Fruit fly (Drosophila melanogaster) whole organism, embryonic: ENCODE measurements around the gene Inx3.

ENCODE experiments used
- BtbVII ChIP-seq: fragments of 200-800 bp; sonication (Bioruptor generic); optimal IDR thresholded peaks from 3 replicates; lab custom pipeline; 2017; ENCODE audit warnings: missing biosample characterization, mild to moderate bottlenecking, missing genetic modification characterization
- CG10267 ChIP-seq: fragments of 200-800 bp; sonication (Bioruptor generic); optimal IDR thresholded peaks from 2 replicates; lab custom pipeline; 2018; ENCODE audit warnings: missing biosample characterization, mild to moderate bottlenecking, missing genetic modification characterization, moderate library complexity
- CG10565 ChIP-seq: fragments of 200-800 bp; sonication (Bioruptor generic); optimal IDR thresholded peaks from 3 replicates; lab custom pipeline; 2016; ENCODE audit warnings: missing biosample characterization, mild to moderate bottlenecking, missing genetic modification characterization
- CG12659 ChIP-seq: fragments of 200-800 bp; sonication (Bioruptor generic); optimal IDR thresholded peaks from 3 replicates; lab custom pipeline; 2017; ENCODE audit warnings: mild to moderate bottlenecking, missing biosample characterization, missing genetic modification reagents, missing genetic modification characterization
- CG12942 ChIP-seq: fragments of 200-800 bp; sonication (Bioruptor generic); optimal IDR thresholded peaks from 3 replicates; lab custom pipeline; 2016; ENCODE audit warnings: missing biosample characterization, missing genetic modification characterization
- CG15696 ChIP-seq: fragments of 200-800 bp; sonication (Bioruptor generic); optimal IDR thresholded peaks from 2 replicates; lab custom pipeline; 2019; ENCODE audit warnings: missing biosample characterization, mild to moderate bottlenecking, missing genetic modification characterization, moderate library complexity
- CG17912 ChIP-seq: fragments of 200-800 bp; sonication (Bioruptor generic); optimal IDR thresholded peaks from 2 replicates; lab custom pipeline; 2018; ENCODE audit warnings: missing biosample characterization, mild to moderate bottlenecking, missing genetic modification characterization
- CG18619 ChIP-seq: fragments of 200-800 bp; sonication (Bioruptor generic); optimal IDR thresholded peaks from 3 replicates; lab custom pipeline; 2017; ENCODE audit warnings: missing biosample characterization, mild to moderate bottlenecking, missing genetic modification characterization
- CG18764 ChIP-seq: fragments of 200-800 bp; sonication (Bioruptor generic); optimal IDR thresholded peaks from 3 replicates; lab custom pipeline; 2016; ENCODE audit warnings: missing biosample characterization, missing genetic modification characterization
- CG30431 ChIP-seq: fragments of 200-800 bp; sonication (Bioruptor generic); optimal IDR thresholded peaks from 2 replicates; lab custom pipeline; 2017; ENCODE audit warnings: missing biosample characterization, missing genetic modification characterization
- CG31224 ChIP-seq: fragments of 200-800 bp; sonication (Bioruptor generic); IDR thresholded peaks from 2 replicates; pipeline ENCODE4 v1.3.6; 2022; ENCODE audit warnings: missing biosample characterization, missing genetic modification characterization
- CG3847 ChIP-seq: fragments of 200-800 bp; sonication (Bioruptor generic); IDR thresholded peaks from 2 replicates; pipeline ENCODE4 v1.3.6; 2022; ENCODE audit warnings: missing biosample characterization, missing genetic modification characterization
- CG43689 ChIP-seq: fragments of 200-800 bp; sonication (Bioruptor generic); IDR thresholded peaks from 2 replicates; pipeline ENCODE4 v1.3.6; 2022; ENCODE audit warnings: missing biosample characterization, missing genetic modification characterization
- CG6791 ChIP-seq: fragments of 200-800 bp; sonication (Bioruptor generic); IDR thresholded peaks from 3 replicates; pipeline ENCODE4 v1.3.6; 2022; ENCODE audit warnings: missing biosample characterization, missing genetic modification characterization; ENCODE audit not compliant: partially characterized antibody
- CG7372 ChIP-seq: fragments of 200-800 bp; sonication (Bioruptor generic); IDR thresholded peaks from 2 replicates; pipeline ENCODE4 v1.3.6; 2022; ENCODE audit warnings: missing biosample characterization, missing genetic modification characterization
- CG8359 ChIP-seq: fragments of 200-800 bp; sonication (Bioruptor generic); optimal IDR thresholded peaks from 2 replicates; lab custom pipeline; 2017; ENCODE audit warnings: missing biosample characterization, mild to moderate bottlenecking, missing genetic modification characterization, borderline replicate concordance
- CG8765 ChIP-seq: fragments of 200-800 bp; sonication (Bioruptor generic); IDR thresholded peaks from 2 replicates; pipeline ENCODE4 v1.3.6; 2022; ENCODE audit warnings: missing biosample characterization, missing genetic modification characterization
- CG9609 ChIP-seq: fragments of 200-800 bp; sonication (Bioruptor generic); optimal IDR thresholded peaks from 3 replicates; lab custom pipeline; 2016; ENCODE audit warnings: missing biosample characterization, missing genetic modification characterization
- D19B ChIP-seq: fragments of 200-800 bp; sonication (Bioruptor generic); optimal IDR thresholded peaks from 2 replicates; lab custom pipeline; 2017; ENCODE audit warnings: missing biosample characterization, mild to moderate bottlenecking, missing genetic modification characterization
- Dbx ChIP-seq: fragments of 200-800 bp; sonication (Bioruptor generic); IDR thresholded peaks from 3 replicates; pipeline ENCODE4 v1.3.6; 2022; ENCODE audit warnings: missing biosample characterization, missing genetic modification characterization
- E2f1 ChIP-seq: fragments of 200-800 bp; sonication (Bioruptor generic); IDR thresholded peaks from 2 replicates; pipeline ENCODE4 v1.3.6; 2022; ENCODE audit warnings: missing biosample characterization, missing genetic modification characterization
- Lhr ChIP-seq: fragments of 200-800 bp; sonication (Bioruptor generic); optimal IDR thresholded peaks from 3 replicates; lab custom pipeline; 2017; ENCODE audit warnings: mild to moderate bottlenecking, missing biosample characterization, missing genetic modification reagents, missing genetic modification characterization
- Mes4 ChIP-seq: fragments of 200-800 bp; sonication (Bioruptor generic); optimal IDR thresholded peaks from 2 replicates; lab custom pipeline; 2016; ENCODE audit warnings: missing biosample characterization, missing genetic modification characterization
- NFAT ChIP-seq: fragments of 200-800 bp; sonication (Bioruptor generic); IDR thresholded peaks from 2 replicates; pipeline ENCODE4 v1.3.6; 2022; ENCODE audit warnings: missing biosample characterization, missing genetic modification characterization
- Oaz ChIP-seq: fragments of 200-800 bp; sonication (Bioruptor generic); IDR thresholded peaks from 2 replicates; pipeline ENCODE4 v1.3.6; 2022; ENCODE audit warnings: missing biosample characterization, missing genetic modification characterization
- Pdp1 ChIP-seq, 2 experiments: fragments of 200-800 bp; sonication (Bioruptor generic); optimal IDR thresholded peaks; 3 replicates each; lab custom pipeline; 2016; ENCODE audit warnings: missing biosample characterization in 2 of 2, missing genetic modification characterization in 2 of 2, mild to moderate bottlenecking in 1 of 2, moderate library complexity in 1 of 2
- Ptx1 ChIP-seq: fragments of 200-800 bp; sonication (Bioruptor generic); IDR thresholded peaks from 2 replicates; pipeline ENCODE4 v1.3.6; 2022; ENCODE audit warnings: missing biosample characterization, missing genetic modification characterization
- Rfx ChIP-seq: fragments of 200-800 bp; sonication (Bioruptor generic); IDR thresholded peaks from 2 replicates; pipeline ENCODE4 v1.3.6; 2022; ENCODE audit warnings: missing biosample characterization, missing genetic modification characterization
- Sox102F ChIP-seq: fragments of 200-800 bp; sonication (Bioruptor generic); optimal IDR thresholded peaks from 2 replicates; lab custom pipeline; 2018; ENCODE audit warnings: missing biosample characterization, mild to moderate bottlenecking, missing genetic modification characterization, moderate library complexity
- al ChIP-seq: fragments of 200-800 bp; sonication (Bioruptor generic); IDR thresholded peaks from 2 replicates; pipeline ENCODE4 v1.3.6; 2022; ENCODE audit warnings: missing biosample characterization, missing genetic modification characterization
- amos ChIP-seq: fragments of 200-800 bp; sonication (Bioruptor generic); IDR thresholded peaks from 2 replicates; pipeline ENCODE4 v1.3.6; 2022; ENCODE audit warnings: missing biosample characterization, missing genetic modification characterization; ENCODE audit not compliant: partially characterized antibody
- bigmax ChIP-seq: fragments of 200-800 bp; sonication (Bioruptor generic); optimal IDR thresholded peaks from 2 replicates; lab custom pipeline; 2018; ENCODE audit warnings: missing biosample characterization, mild to moderate bottlenecking, missing genetic modification characterization
- br ChIP-seq: fragments of >200 bp; optimal IDR thresholded peaks from 2 replicates; lab custom pipeline; 2017
- chinmo ChIP-seq: fragments of 200-800 bp; sonication (Bioruptor generic); IDR thresholded peaks from 4 replicates; pipeline ENCODE4 v1.3.6; 2022; ENCODE audit warnings: missing biosample characterization, missing genetic modification characterization; ENCODE audit not compliant: partially characterized antibody
- ci ChIP-seq: fragments of 200-800 bp; sonication (Bioruptor generic); IDR thresholded peaks from 3 replicates; pipeline ENCODE4 v1.3.6; 2022; ENCODE audit warnings: missing biosample characterization, missing genetic modification characterization
- dm ChIP-seq: fragments of 200-800 bp; sonication (Bioruptor generic); optimal IDR thresholded peaks from 3 replicates; lab custom pipeline; 2016; ENCODE audit warnings: missing biosample characterization, missing genetic modification characterization
- esg ChIP-seq: fragments of 200-800 bp; sonication (Bioruptor generic); conservative IDR thresholded peaks from 2 replicates; pipeline ENCODE4 v1.3.6; 2022; ENCODE audit warnings: missing biosample characterization, missing genetic modification characterization
- fu2 ChIP-seq: fragments of 200-800 bp; sonication (Bioruptor generic); optimal IDR thresholded peaks from 2 replicates; lab custom pipeline; 2016; ENCODE audit warnings: missing biosample characterization, missing genetic modification characterization
- hb ChIP-seq: fragments of 200-800 bp; sonication (Bioruptor generic); IDR thresholded peaks from 3 replicates; pipeline ENCODE4 v1.3.6; 2022; ENCODE audit warnings: missing biosample characterization, missing genetic modification characterization; ENCODE audit not compliant: partially characterized antibody
- inv ChIP-seq: fragments of 200-800 bp; sonication (Bioruptor generic); IDR thresholded peaks from 2 replicates; pipeline ENCODE4 v1.3.6; 2022; ENCODE audit warnings: missing biosample characterization, missing genetic modification characterization; ENCODE audit not compliant: partially characterized antibody
- lbe ChIP-seq: fragments of 200-800 bp; sonication (Bioruptor generic); optimal IDR thresholded peaks from 2 replicates; lab custom pipeline; 2016; ENCODE audit warnings: missing biosample characterization, mild to moderate bottlenecking, missing genetic modification characterization
- lmd ChIP-seq: fragments of 200-800 bp; sonication (Bioruptor generic); IDR thresholded peaks from 2 replicates; pipeline ENCODE4 v1.3.6; 2022; ENCODE audit warnings: missing biosample characterization, missing genetic modification characterization
- nmo ChIP-seq: fragments of 200-800 bp; sonication (Bioruptor generic); optimal IDR thresholded peaks from 2 replicates; lab custom pipeline; 2018; ENCODE audit warnings: missing biosample characterization, mild to moderate bottlenecking, missing genetic modification characterization, moderate library complexity
- oc ChIP-seq: fragments of 200-800 bp; sonication (Bioruptor generic); optimal IDR thresholded peaks from 2 replicates; lab custom pipeline; 2018; ENCODE audit warnings: missing biosample characterization, mild to moderate bottlenecking, missing genetic modification characterization, moderate library complexity
- scrt ChIP-seq: fragments of 200-800 bp; sonication (Bioruptor generic); optimal IDR thresholded peaks from 2 replicates; lab custom pipeline; 2018; ENCODE audit warnings: missing biosample characterization, mild to moderate bottlenecking, missing genetic modification characterization, moderate library complexity
- toy ChIP-seq: fragments of 200-800 bp; sonication (Bioruptor generic); IDR thresholded peaks from 2 replicates; pipeline ENCODE4 v1.3.6; 2022; ENCODE audit warnings: missing biosample characterization, missing genetic modification characterization
- usp ChIP-seq: fragments of >200 bp; optimal IDR thresholded peaks from 2 replicates; lab custom pipeline; 2017; ENCODE audit warnings: missing biosample characterization, missing genetic modification characterization
- wor ChIP-seq: fragments of 200-800 bp; sonication (Bioruptor generic); IDR thresholded peaks from 2 replicates; pipeline ENCODE4 v1.3.6; 2022; ENCODE audit warnings: missing biosample characterization, missing genetic modification characterization
- zen ChIP-seq: fragments of 200-800 bp; sonication (Bioruptor generic); optimal IDR thresholded peaks from 3 replicates; lab custom pipeline; 2018; ENCODE audit warnings: missing biosample characterization, mild to moderate bottlenecking, missing genetic modification characterization, moderate library complexity
- zfh1 ChIP-seq: fragments of 200-800 bp; sonication (Bioruptor generic); IDR thresholded peaks from 3 replicates; pipeline ENCODE4 v1.3.6; 2022; ENCODE audit warnings: missing biosample characterization, missing genetic modification characterization

The Inx3 gene

DNA sequence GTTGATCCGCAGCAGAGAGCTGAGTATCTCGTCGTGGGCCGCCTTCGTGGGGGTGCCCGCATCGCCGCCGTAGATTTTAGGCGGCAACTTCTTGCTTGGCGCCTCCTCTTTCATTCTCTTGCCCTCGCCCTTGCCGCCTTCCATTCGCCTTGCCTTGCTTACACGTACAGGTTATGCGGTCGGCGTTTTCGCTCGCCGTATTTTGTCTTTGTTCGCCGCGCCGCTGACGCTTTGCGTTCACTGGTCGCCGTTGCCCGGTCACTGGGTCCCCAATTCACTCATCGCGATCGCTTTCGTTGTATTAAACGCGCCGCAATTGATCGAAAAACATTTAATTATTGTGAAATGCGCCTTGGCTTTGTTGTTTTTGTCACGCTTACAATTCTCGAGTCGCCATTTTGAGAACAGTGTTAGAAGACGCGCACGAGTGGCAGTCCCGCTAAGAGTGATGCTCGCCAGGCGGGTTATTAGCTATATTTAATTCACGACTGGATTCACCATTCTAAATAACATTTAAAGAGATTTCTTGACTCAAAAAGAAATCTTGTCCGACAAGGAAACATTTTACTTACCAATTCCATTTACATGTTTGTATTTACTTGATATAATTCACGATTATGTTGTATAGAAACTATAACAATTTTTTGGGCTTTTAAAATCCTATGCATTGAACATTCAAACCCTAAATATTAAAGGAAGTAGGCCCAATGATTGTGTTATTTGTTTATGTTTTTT, 48.2 kb downstream of the Inx3 start, which contains the start of gene wdn (continued):
- TF ChIP-seq br (no peak), Ptx1 (GFP tag; lab: Robert Waterston, UW) (no peak), zfh1 (no peak), Mes4 (GFP tag; lab: Kevin White, UChicago) (no peak), chinmo (GFP tag; lab: Robert Waterston, UW) (0 out of 4 replicates have a peak, but pooled peaks have one; percentile 23), Dbx (GFP tag; lab: Robert Waterston, UW) (peak; percentile 53; the same call in 1 of the 3 replicates), nmo (no peak), CG17912 (GFP tag; lab: Kevin White, UChicago) (no peak), wor (GFP tag; lab: Robert Waterston, UW) (no peak), CG12942 (GFP tag; lab: Kevin White, UChicago) (no peak), oc (no peak), CG10565 (GFP tag; lab: Kevin White, UChicago) (no peak), ci (GFP tag; lab: Robert Waterston, UW) (no peak), inv (GFP tag; lab: Robert Waterston, UW) (no peak), CG18619 (GFP tag; lab: Kevin White, UChicago) (no peak), CG18764 (GFP tag; lab: Kevin White, UChicago) (no peak), CG7372 (GFP tag; lab: Robert Waterston, UW) (no peak), D19B (no peak), lbe (GFP tag; lab: Kevin White, UChicago) (no peak), dm (GFP tag; lab: Kevin White, UChicago) (peak; percentile 63), usp (no peak), hb (GFP tag; lab: Robert Waterston, UW) (no peak), CG3847 (GFP tag; lab: Robert Waterston, UW) (no peak), CG6791 (GFP tag; lab: Robert Waterston, UW) (no peak), amos (GFP tag; lab: Robert Waterston, UW) (0 out of 2 replicates have a peak, but pooled peaks have one; percentile 21), Sox102F (GFP tag; lab: Kevin White, UChicago) (no peak), CG12659 (peak; percentile 14), Rfx (GFP tag; lab: Robert Waterston, UW) (peak; percentile 30; the same call in 1 of the 2 replicates), CG8765 (GFP tag; lab: Robert Waterston, UW) (no peak), CG10267 (tag; lab: Kevin White, UChicago) (peak; percentile 88), fu2 (GFP tag; lab: Kevin White, UChicago) (no peak), CG43689 (GFP tag; lab: Robert Waterston, UW) (no peak), E2f1 (GFP tag; lab: Robert Waterston, UW) (peak; percentile 50; the same call in 1 of the 2 replicates), NFAT (GFP tag; lab: Robert Waterston, UW) (no peak), CG8359 (GFP tag; lab: Kevin White, UChicago) (no peak), bigmax (GFP tag; lab: Kevin White, UChicago) (peak; percentile 91), al (GFP tag; lab: Robert Waterston, UW) (no peak), lmd (peak; percentile 11; the same call in 1 of the 2 replicates), CG30431 (GFP tag; lab: Kevin White, UChicago) (no peak), zen (tag; lab: Kevin White, UChicago) (no peak), CG9609 (no peak), scrt (GFP tag; lab: Kevin White, UChicago) (no peak), toy (GFP tag; lab: Robert Waterston, UW) (no peak), Oaz (GFP tag; lab: Robert Waterston, UW) (no peak), esg (no peak), Lhr (GFP tag; lab: Kevin White, UChicago) (no peak), CG15696 (no peak), BtbVII (no peak), Pdp1 (GFP tag; optimal IDR thresholded peaks at IDR 0.05; lab: Kevin White, UChicago) (peak in 1 of 2 experiments; percentile 38), CG31224 (no peak)
